Worm (Caenorhabditis elegans): ENCODE data around the gene B0034.5.
A peak's percentile ranks its signal among the peaks of the same experiment; 100 is the strongest.

- no peak for TF ChIP-seq nhr-6 (tag; optimal IDR thresholded peaks at IDR 0.05)
- TF ChIP-seq ces-1 (GFP tag; optimal IDR thresholded peaks at IDR 0.05), result no peak
- no peak for TF ChIP-seq sdz-12 (GFP tag; optimal IDR thresholded peaks at IDR 0.05)
- peak in 1 of 2 experiments; percentile 54 for TF ChIP-seq mdl-1 (tag; optimal IDR thresholded peaks at IDR 0.05)
- peak; percentile 6 for TF ChIP-seq mes-2 (tag; optimal IDR thresholded peaks at IDR 0.05; ENCODE audit: poor library complexity, severe bottlenecking)
- TF ChIP-seq attf-4 (tag; optimal IDR thresholded peaks at IDR 0.05), result no peak
- TF ChIP-seq duxl-1 (tag; optimal IDR thresholded peaks at IDR 0.05; ENCODE audit: poor library complexity), result no peak
- no peak for TF ChIP-seq unc-39 (tag; optimal IDR thresholded peaks at IDR 0.05)
- TF ChIP-seq zag-1 (tag; optimal IDR thresholded peaks at IDR 0.05), result no peak
- no peak for TF ChIP-seq zip-2 (tag; optimal IDR thresholded peaks at IDR 0.05)
- TF ChIP-seq ztf-11 (tag; optimal IDR thresholded peaks at IDR 0.05), result no peak
- peak; percentile 82 for TF ChIP-seq lin-1 (GFP tag; IDR thresholded peaks at IDR 0.05)
Measured at ce11 chrII:5930095-5930653, 44.6 kb downstream of the B0034.5 start.

Data from whole organism, L4 larva.